Worm (Caenorhabditis elegans) whole organism, mixed stage, embryonic: ENCODE results near the gene H06A10.1.

Source experiments
- blmp-1 ChIP-seq: fragments of 150-350 bp; optimal IDR thresholded peaks from 2 replicates; lab custom pipeline; 2014; ENCODE audit warnings: missing biosample characterization, missing genetic modification characterization
- elt-3 ChIP-seq: fragments of 150-350 bp; optimal IDR thresholded peaks from 2 replicates; lab custom pipeline; 2014; ENCODE audit warnings: missing biosample characterization, missing genetic modification characterization
- lin-13 ChIP-seq: fragments of 150-350 bp; optimal IDR thresholded peaks from 2 replicates; lab custom pipeline; 2014; ENCODE audit warnings: missing biosample characterization, missing genetic modification characterization
- nhr-12 ChIP-seq: fragments of 150-350 bp; optimal IDR thresholded peaks from 2 replicates; lab custom pipeline; 2014; ENCODE audit warnings: missing biosample characterization, missing genetic modification characterization
- nhr-2 ChIP-seq: fragments of 150-350 bp; optimal IDR thresholded peaks from 2 replicates; lab custom pipeline; 2014; ENCODE audit warnings: missing biosample characterization, missing genetic modification characterization
- nhr-237 ChIP-seq: fragments of 150-350 bp; optimal IDR thresholded peaks from 2 replicates; lab custom pipeline; 2014; ENCODE audit warnings: missing biosample characterization, missing genetic modification characterization
- pha-4 ChIP-seq: fragments of 150-350 bp; optimal IDR thresholded peaks from 2 replicates; lab custom pipeline; 2018; ENCODE audit warnings: missing biosample characterization, missing genetic modification reagents, missing genetic modification characterization
- unc-39 ChIP-seq: fragments of 150-350 bp; optimal IDR thresholded peaks from 2 replicates; lab custom pipeline; 2014; ENCODE audit warnings: missing biosample characterization, missing genetic modification characterization
- unc-62 ChIP-seq: fragments of 150-350 bp; optimal IDR thresholded peaks from 2 replicates; lab custom pipeline; 2014; ENCODE audit warnings: missing biosample characterization, missing genetic modification reagents, missing genetic modification characterization
- ztf-11 ChIP-seq: fragments of 150-350 bp; optimal IDR thresholded peaks from 2 replicates; lab custom pipeline; 2014; ENCODE audit warnings: missing biosample characterization, missing genetic modification characterization

DNA sequence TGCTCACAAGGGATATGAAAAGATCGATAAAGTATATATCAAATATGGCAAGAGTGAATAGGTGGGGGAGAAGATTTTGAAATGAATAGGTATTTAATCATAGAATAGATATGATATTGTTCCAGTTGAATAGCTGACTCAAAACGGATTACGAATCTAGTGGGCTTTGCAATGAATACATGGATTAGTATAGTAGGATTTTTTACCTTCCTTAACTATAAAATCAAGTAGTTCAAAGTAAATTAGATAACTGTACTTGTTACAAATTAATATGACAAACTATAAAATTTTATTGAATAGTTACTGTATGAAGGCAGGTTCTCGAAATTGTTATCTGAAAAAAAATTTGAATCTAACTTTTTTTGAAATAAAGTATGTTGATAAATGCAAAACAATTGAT, 43.6 kb downstream of the H06A10.1 start, which contains the start of gene odr-1:
- no peak for TF ChIP-seq elt-3 (tag; lab: Kevin White, UChicago)
- no peak for TF ChIP-seq unc-39 (tag; lab: Kevin White, UChicago)
- no peak for TF ChIP-seq lin-13
- no peak for TF ChIP-seq nhr-12 (tag; lab: Kevin White, UChicago)
- no peak for TF ChIP-seq unc-62 (GFP tag; lab: Kevin White, UChicago)
- no peak for TF ChIP-seq pha-4 (tag; lab: Kevin White, UChicago)
- no peak for TF ChIP-seq nhr-2 (tag; lab: Kevin White, UChicago)
- no peak for TF ChIP-seq nhr-237 (tag; lab: Kevin White, UChicago)
- no peak for TF ChIP-seq blmp-1
- TF ChIP-seq ztf-11, result no peak
